Fruit fly (Drosophila melanogaster) whole organism, embryonic: ENCODE measurements around the gene CG5641.

ENCODE experiments used
- Ada2b ChIP-seq: fragments of 200-800 bp; sonication (Bioruptor generic); IDR thresholded peaks from 2 replicates; pipeline ENCODE4 v1.3.6; 2022; ENCODE audit warnings: missing biosample characterization, missing genetic modification characterization
- Antp ChIP-seq: fragments of 200-800 bp; sonication (Bioruptor generic); optimal IDR thresholded peaks from 3 replicates; lab custom pipeline; 2016; ENCODE audit warnings: missing biosample characterization, missing genetic modification characterization
- CG14014 ChIP-seq: fragments of 200-800 bp; sonication (Bioruptor generic); IDR thresholded peaks from 2 replicates; pipeline ENCODE4 v1.3.6; 2022; ENCODE audit warnings: missing biosample characterization, missing genetic modification characterization
- CG15479 ChIP-seq: fragments of 200-800 bp; sonication (Bioruptor generic); optimal IDR thresholded peaks from 3 replicates; lab custom pipeline; 2019; ENCODE audit warnings: missing biosample characterization, mild to moderate bottlenecking, missing genetic modification characterization, moderate library complexity
- CG18011 ChIP-seq: fragments of 200-800 bp; sonication (Bioruptor generic); optimal IDR thresholded peaks from 2 replicates; lab custom pipeline; 2017; ENCODE audit warnings: missing biosample characterization, missing genetic modification characterization, mild to moderate bottlenecking, moderate library complexity, missing genotype
- CG2120 ChIP-seq: fragments of 200-800 bp; sonication (Bioruptor generic); optimal IDR thresholded peaks from 3 replicates; lab custom pipeline; 2016; ENCODE audit warnings: missing biosample characterization, missing genetic modification characterization
- CG3407 ChIP-seq: fragments of 200-800 bp; sonication (Bioruptor generic); optimal IDR thresholded peaks from 2 replicates; lab custom pipeline; 2018; ENCODE audit warnings: missing biosample characterization, mild to moderate bottlenecking, missing genetic modification characterization
- CG34376 ChIP-seq: fragments of 200-800 bp; sonication (Bioruptor generic); optimal IDR thresholded peaks from 2 replicates; lab custom pipeline; 2018; ENCODE audit warnings: missing biosample characterization, mild to moderate bottlenecking, missing genetic modification characterization
- CG3847 ChIP-seq: fragments of 200-800 bp; sonication (Bioruptor generic); IDR thresholded peaks from 2 replicates; pipeline ENCODE4 v1.3.6; 2022; ENCODE audit warnings: missing biosample characterization, missing genetic modification characterization
- CG4328 ChIP-seq: fragments of 200-800 bp; sonication (Bioruptor generic); optimal IDR thresholded peaks from 3 replicates; lab custom pipeline; 2017; ENCODE audit warnings: missing biosample characterization, missing genetic modification reagents, missing genetic modification characterization
- CG9215 ChIP-seq: fragments of 200-800 bp; sonication (Bioruptor generic); IDR thresholded peaks from 2 replicates; pipeline ENCODE4 v1.3.6; 2022; ENCODE audit warnings: missing biosample characterization, missing genetic modification characterization
- CHES-1-like ChIP-seq: fragments of 200-800 bp; sonication (Bioruptor generic); optimal IDR thresholded peaks from 2 replicates; lab custom pipeline; 2016; ENCODE audit warnings: missing biosample characterization, missing genetic modification characterization
- CoRest ChIP-seq: fragments of 200-800 bp; sonication (Bioruptor generic); optimal IDR thresholded peaks from 3 replicates; lab custom pipeline; 2018; ENCODE audit warnings: missing biosample characterization, mild to moderate bottlenecking, missing genetic modification characterization, moderate library complexity
- Dbx ChIP-seq: fragments of 200-800 bp; sonication (Bioruptor generic); IDR thresholded peaks from 3 replicates; pipeline ENCODE4 v1.3.6; 2022; ENCODE audit warnings: missing biosample characterization, missing genetic modification characterization
- Dek ChIP-seq: fragments of 200-800 bp; sonication (Bioruptor generic); optimal IDR thresholded peaks from 3 replicates; lab custom pipeline; 2019; ENCODE audit warnings: missing biosample characterization, mild to moderate bottlenecking, missing genetic modification characterization, moderate library complexity
- Dp ChIP-seq: fragments of 200-800 bp; sonication (Bioruptor generic); optimal IDR thresholded peaks from 2 replicates; lab custom pipeline; 2018; ENCODE audit warnings: missing biosample characterization, mild to moderate bottlenecking, missing genetic modification characterization, moderate library complexity
- Dref ChIP-seq: fragments of 200-800 bp; sonication (Bioruptor generic); IDR thresholded peaks from 2 replicates; pipeline ENCODE4 v1.3.6; 2022; ENCODE audit warnings: missing biosample characterization, missing genetic modification characterization
- E2f2 ChIP-seq: fragments of 200-800 bp; sonication (Bioruptor generic); IDR thresholded peaks from 2 replicates; pipeline ENCODE4 v1.3.6; 2022; ENCODE audit warnings: missing biosample characterization, missing genetic modification characterization
- Hr39 ChIP-seq: fragments of >200 bp; optimal IDR thresholded peaks from 2 replicates; lab custom pipeline; 2017
- Hsf ChIP-seq: fragments of 200-800 bp; sonication (Bioruptor generic); optimal IDR thresholded peaks from 3 replicates; lab custom pipeline; 2016; ENCODE audit warnings: missing biosample characterization, missing genetic modification characterization
- Lhr ChIP-seq: fragments of 200-800 bp; sonication (Bioruptor generic); optimal IDR thresholded peaks from 3 replicates; lab custom pipeline; 2017; ENCODE audit warnings: mild to moderate bottlenecking, missing biosample characterization, missing genetic modification reagents, missing genetic modification characterization
- Lpt ChIP-seq: fragments of >200 bp; optimal IDR thresholded peaks from 2 replicates; lab custom pipeline; 2018; ENCODE audit warnings: missing biosample characterization, missing genetic modification characterization
- MESR4 ChIP-seq: fragments of 200-800 bp; sonication (Bioruptor generic); optimal IDR thresholded peaks from 2 replicates; lab custom pipeline; 2018; ENCODE audit warnings: missing biosample characterization, mild to moderate bottlenecking, missing genetic modification characterization, moderate library complexity
- Med ChIP-seq: fragments of 200-800 bp; sonication (Bioruptor generic); peaks from one replicate; lab custom pipeline; 2016; ENCODE audit warnings: missing biosample characterization, missing genetic modification characterization, mild to moderate bottlenecking, inconsistent platforms, moderate library complexity
- Rfx ChIP-seq: fragments of 200-800 bp; sonication (Bioruptor generic); IDR thresholded peaks from 2 replicates; pipeline ENCODE4 v1.3.6; 2022; ENCODE audit warnings: missing biosample characterization, missing genetic modification characterization
- Side ChIP-seq: fragments of 200-800 bp; sonication (Bioruptor generic); optimal IDR thresholded peaks from 2 replicates; lab custom pipeline; 2016; ENCODE audit warnings: missing biosample characterization, missing genetic modification characterization
- Sin3A ChIP-seq: fragments of >200 bp; optimal IDR thresholded peaks from 2 replicates; lab custom pipeline; 2018
- Sry-δ ChIP-seq: fragments of 200-800 bp; sonication (Bioruptor generic); optimal IDR thresholded peaks from 2 replicates; lab custom pipeline; 2016; ENCODE audit warnings: missing biosample characterization, missing genetic modification characterization
- Usf ChIP-seq: fragments of 200-800 bp; sonication (Bioruptor generic); optimal IDR thresholded peaks from 2 replicates; lab custom pipeline; 2017; ENCODE audit warnings: missing genotype, missing biosample characterization, missing genetic modification characterization
- Xbp1 ChIP-seq: fragments of 200-800 bp; sonication (Bioruptor generic); optimal IDR thresholded peaks from 3 replicates; lab custom pipeline; 2016; ENCODE audit warnings: missing biosample characterization, mild to moderate bottlenecking, missing genetic modification characterization
- amos ChIP-seq: fragments of 200-800 bp; sonication (Bioruptor generic); IDR thresholded peaks from 2 replicates; pipeline ENCODE4 v1.3.6; 2022; ENCODE audit warnings: missing biosample characterization, missing genetic modification characterization; ENCODE audit not compliant: partially characterized antibody
- ase ChIP-seq: fragments of 200-800 bp; sonication (Bioruptor generic); IDR thresholded peaks from 3 replicates; pipeline ENCODE4 v1.3.6; 2022; ENCODE audit warnings: missing biosample characterization, missing genetic modification characterization
- bab2 ChIP-seq: fragments of 200-800 bp; sonication (Bioruptor generic); optimal IDR thresholded peaks from 2 replicates; lab custom pipeline; 2016; ENCODE audit warnings: missing biosample characterization, missing genetic modification characterization
- chif ChIP-seq, 2 experiments: fragments of 200-800 bp; sonication (Bioruptor generic); optimal IDR thresholded peaks; 3 replicates each; lab custom pipeline; 2016; ENCODE audit warnings: missing biosample characterization in 2 of 2, missing genetic modification characterization in 2 of 2
- crc ChIP-seq: fragments of 200-800 bp; sonication (Bioruptor generic); optimal IDR thresholded peaks from 2 replicates; lab custom pipeline; 2016; ENCODE audit warnings: missing biosample characterization, missing genetic modification characterization
- crp ChIP-seq, 2 experiments: fragments of 200-800 bp; sonication (Bioruptor generic); optimal IDR thresholded peaks; 2 replicates in 1 of 2; 3 replicates in 1 of 2; lab custom pipeline; 2017; ENCODE audit warnings: missing biosample characterization in 2 of 2, missing genetic modification characterization in 2 of 2, mild to moderate bottlenecking in 1 of 2, moderate library complexity in 1 of 2
- danr ChIP-seq: fragments of 200-800 bp; sonication (Bioruptor generic); IDR thresholded peaks from 2 replicates; pipeline ENCODE4 v1.3.6; 2022; ENCODE audit warnings: missing biosample characterization, missing genetic modification characterization
- ewg ChIP-seq: fragments of 200-800 bp; sonication (Bioruptor generic); optimal IDR thresholded peaks from 3 replicates; lab custom pipeline; 2017; ENCODE audit warnings: mild to moderate bottlenecking, missing biosample characterization, missing genetic modification reagents, missing genetic modification characterization
- eyg ChIP-seq: fragments of 200-800 bp; sonication (Bioruptor generic); optimal IDR thresholded peaks from 3 replicates; lab custom pipeline; 2016; ENCODE audit warnings: missing biosample characterization, missing genetic modification characterization
- fu2 ChIP-seq: fragments of 200-800 bp; sonication (Bioruptor generic); optimal IDR thresholded peaks from 2 replicates; lab custom pipeline; 2016; ENCODE audit warnings: missing biosample characterization, missing genetic modification characterization
- gfzf ChIP-seq: fragments of 200-800 bp; sonication (Bioruptor generic); optimal IDR thresholded peaks from 2 replicates; lab custom pipeline; 2016; ENCODE audit warnings: missing biosample characterization, mild to moderate bottlenecking, missing genetic modification characterization, moderate library complexity
- kah ChIP-seq: fragments of 200-800 bp; sonication (Bioruptor generic); optimal IDR thresholded peaks from 2 replicates; lab custom pipeline; 2018; ENCODE audit warnings: missing biosample characterization, mild to moderate bottlenecking, missing genetic modification characterization
- maf-S ChIP-seq: fragments of 200-800 bp; sonication (Bioruptor generic); optimal IDR thresholded peaks from 2 replicates; lab custom pipeline; 2016; ENCODE audit warnings: missing biosample characterization, missing genetic modification characterization
- onecut ChIP-seq: fragments of 200-800 bp; sonication (Bioruptor generic); IDR thresholded peaks from 2 replicates; pipeline ENCODE4 v1.3.6; 2022; ENCODE audit warnings: missing biosample characterization, missing genetic modification characterization
- phol ChIP-seq: fragments of 200-800 bp; sonication (Bioruptor generic); optimal IDR thresholded peaks from 3 replicates; lab custom pipeline; 2018; ENCODE audit warnings: missing biosample characterization, mild to moderate bottlenecking, missing genetic modification characterization, moderate library complexity
- rib ChIP-seq: fragments of 200-800 bp; sonication (Bioruptor generic); IDR thresholded peaks from 2 replicates; pipeline ENCODE4 v1.3.6; 2022; ENCODE audit warnings: missing biosample characterization, missing genetic modification characterization
- row ChIP-seq: fragments of 200-800 bp; sonication (Bioruptor generic); IDR thresholded peaks from 3 replicates; pipeline ENCODE4 v1.3.6; 2022; ENCODE audit warnings: missing biosample characterization, missing genetic modification characterization
- tll ChIP-seq, 2 experiments: fragments of 200-800 bp in 1 of 2; fragments of >200 bp in 1 of 2; sonication (Bioruptor generic) in 1 of 2; optimal IDR thresholded peaks; 2 replicates each; lab custom pipeline; 2017 to 2019; ENCODE audit warnings: missing biosample characterization in 2 of 2, missing genetic modification characterization in 2 of 2, mild to moderate bottlenecking in 1 of 2, moderate library complexity in 1 of 2
- trem ChIP-seq: fragments of 200-800 bp; optimal IDR thresholded peaks from 3 replicates; lab custom pipeline; 2019; ENCODE audit warnings: missing biosample characterization, mild to moderate bottlenecking, missing genetic modification characterization, moderate library complexity
- zen ChIP-seq: fragments of 200-800 bp; sonication (Bioruptor generic); optimal IDR thresholded peaks from 3 replicates; lab custom pipeline; 2018; ENCODE audit warnings: missing biosample characterization, mild to moderate bottlenecking, missing genetic modification characterization, moderate library complexity

Gene CG5641

dm6 chr3R:12422379-12422975, 6.6 kb downstream of the CG5641 start, which contains the start of the genes Scgbeta and CG17202 (continued):
- TF ChIP-seq Dbx (GFP tag; lab: Robert Waterston, UW) (0 out of 3 replicates have a peak, but pooled peaks have one; percentile 27), E2f2 (peak; percentile 72), Dp (GFP tag; lab: Kevin White, UChicago) (peak; percentile 66), Lpt (GFP tag; lab: Kevin White, UChicago) (no peak), zen (peak; percentile 12), CHES-1-like (GFP tag; lab: Kevin White, UChicago) (peak; percentile 21), tll (GFP tag; optimal IDR thresholded peaks at IDR 0.05; lab: Kevin White, UChicago) (peak in 1 of 2 experiments; percentile 44), trem (tag; lab: Kevin White, UChicago) (peak; percentile 25), eyg (no peak), CG3847 (GFP tag; lab: Robert Waterston, UW) (peak; percentile 39; the same call in 1 of the 2 replicates), CG3407 (GFP tag; lab: Kevin White, UChicago) (no peak), ewg (GFP tag; lab: Kevin White, UChicago) (peak; percentile 92), rib (no peak), Rfx (GFP tag; lab: Robert Waterston, UW) (0 out of 2 replicates have a peak, but pooled peaks have one; percentile 40), CG34376 (GFP tag; lab: Kevin White, UChicago) (peak; percentile 40), CG18011 (no peak), onecut (GFP tag; lab: Robert Waterston, UW) (peak; percentile 29), gfzf (GFP tag; lab: Kevin White, UChicago) (peak; percentile 92), kah (GFP tag; lab: Kevin White, UChicago) (no peak), Med (GFP tag; lab: Kevin White, UChicago) (peak; percentile 69), Sry-δ (GFP tag; lab: Kevin White, UChicago) (peak; percentile 43), ase (GFP tag; lab: Robert Waterston, UW) (0 out of 3 replicates have a peak, but pooled peaks have one; percentile 5), CG4328 (GFP tag; lab: Kevin White, UChicago) (no peak), Xbp1 (peak; percentile 41), maf-S (GFP tag; lab: Kevin White, UChicago) (no peak), row (GFP tag; lab: Robert Waterston, UW) (peak; percentile 89), fu2 (GFP tag; lab: Kevin White, UChicago) (peak; percentile 38), crc (no peak), danr (GFP tag; lab: Robert Waterston, UW) (no peak), Dref (GFP tag; lab: Robert Waterston, UW) (peak; percentile 45; the same call in 1 of the 2 replicates), Hr39 (lab: Kevin White, UChicago) (no peak), chif (GFP tag; optimal IDR thresholded peaks at IDR 0.05; lab: Kevin White, UChicago) (peak in 1 of 2 experiments; percentile 8), Usf (GFP tag; lab: Kevin White, UChicago) (no peak), CoRest (peak; percentile 54), Ada2b (GFP tag; lab: Robert Waterston, UW) (0 out of 2 replicates have a peak, but pooled peaks have one; percentile 5), crp (GFP tag; optimal IDR thresholded peaks at IDR 0.05; lab: Kevin White, UChicago) (peak in 1 of 2 experiments; percentile 11), phol (peak; percentile 93), Antp (GFP tag; lab: Kevin White, UChicago) (no peak), amos (peak; percentile 55; the same call in 1 of the 2 replicates), Side (GFP tag; lab: Kevin White, UChicago) (peak; percentile 11), Lhr (GFP tag; lab: Kevin White, UChicago) (peak; percentile 76), CG14014 (GFP tag; lab: Robert Waterston, UW) (peak; percentile 35; the same call in 1 of the 2 replicates), Hsf (GFP tag; lab: Kevin White, UChicago) (peak; percentile 17), Sin3A (lab: Kevin White, UChicago) (peak; percentile 59), MESR4 (GFP tag; lab: Kevin White, UChicago) (peak; percentile 75), bab2 (peak; percentile 7), CG9215 (no peak), CG15479 (no peak), Dek (tag; lab: Kevin White, UChicago) (peak; percentile 32), CG2120 (GFP tag; lab: Kevin White, UChicago) (peak; percentile 59)
